Fruit fly (Drosophila melanogaster): Measurements from ENCODE around the gene Wdr24.

Wdr24 gene

DNA sequence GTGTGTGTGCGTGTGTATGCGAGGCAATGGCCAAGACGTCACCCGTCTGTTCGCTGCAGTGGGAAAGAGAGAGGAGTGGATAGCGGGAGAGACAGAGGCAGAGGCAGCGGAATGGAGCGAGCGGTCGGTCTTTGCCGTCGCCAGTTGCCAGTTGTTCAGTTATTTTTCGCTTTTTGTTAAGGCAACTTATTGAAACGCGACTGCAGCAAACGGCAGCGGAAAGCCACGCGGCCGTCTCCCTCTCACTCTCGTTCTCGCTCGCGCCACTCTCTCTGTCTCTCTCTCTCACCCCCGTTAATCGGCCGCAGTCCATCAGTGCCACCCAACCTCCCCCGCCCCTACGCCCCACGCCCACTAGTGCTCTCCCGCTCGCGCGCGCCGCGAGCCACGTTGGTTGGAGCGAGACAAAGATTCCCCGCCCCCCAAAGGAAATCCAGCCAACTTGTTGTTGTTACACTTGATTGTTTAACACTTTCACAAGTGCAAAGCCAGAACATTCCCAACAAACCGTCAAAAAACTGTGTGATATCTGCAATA is 28.0 kb upstream of the Wdr24 start (continued):
- TF ChIP-seq ham (GFP tag; IDR thresholded peaks at IDR 0.05) (peak; percentile 41; the same call in 1 of the 2 replicates), grn (GFP tag; optimal IDR thresholded peaks at IDR 0.05) (peak; percentile 82), Dll (GFP tag; IDR thresholded peaks at IDR 0.05; ENCODE audit: partially characterized antibody) (peak; percentile 40; the same call in 2 of the 4 replicates), yki (optimal IDR thresholded peaks at IDR 0.05) (peak; percentile 83), B-H2 (GFP tag; optimal IDR thresholded peaks at IDR 0.05) (peak; percentile 11), CTCF (GFP tag; optimal IDR thresholded peaks at IDR 0.05) (no peak), twi (tag; optimal IDR thresholded peaks at IDR 0.05) (no peak), CG4820 (GFP tag; optimal IDR thresholded peaks at IDR 0.05) (no peak), HmgD (GFP tag; optimal IDR thresholded peaks at IDR 0.05) (peak; percentile 46), Awh (GFP tag; IDR thresholded peaks at IDR 0.05) (no peak), pzg (GFP tag; optimal IDR thresholded peaks at IDR 0.05) (peak; percentile 11), usp (GFP tag; optimal IDR thresholded peaks at IDR 0.05) (no peak), Bgb (GFP tag; IDR thresholded peaks at IDR 0.05; ENCODE audit: partially characterized antibody) (peak; percentile 72), CG14014 (GFP tag; IDR thresholded peaks at IDR 0.05) (peak; percentile 5; the same call in 1 of the 2 replicates), unc-4 (GFP tag; IDR thresholded peaks at IDR 0.05; ENCODE audit: partially characterized antibody) (peak; percentile 34; the same call in 1 of the 2 replicates), CG18476 (GFP tag; optimal IDR thresholded peaks at IDR 0.05) (no peak), btn (GFP tag; optimal IDR thresholded peaks at IDR 0.05) (no peak), ems (GFP tag; optimal IDR thresholded peaks at IDR 0.05) (no peak), CG12071 (GFP tag; optimal IDR thresholded peaks at IDR 0.05) (peak; percentile 40), Ptx1 (GFP tag; IDR thresholded peaks at IDR 0.05) (peak; percentile 16; the same call in 1 of the 2 replicates), CG6254 (GFP tag; optimal IDR thresholded peaks at IDR 0.05) (peak; percentile 23), CG3995 (GFP tag; optimal IDR thresholded peaks at IDR 0.05) (no peak), tgo (GFP tag; IDR thresholded peaks at IDR 0.05) (no peak), bab2 (GFP tag; optimal IDR thresholded peaks at IDR 0.05) (no peak), crc (GFP tag; optimal IDR thresholded peaks at IDR 0.05) (no peak), Hr51 (GFP tag; optimal IDR thresholded peaks at IDR 0.05) (peak in 1 of 2 experiments; percentile 11), CG11504 (tag; optimal IDR thresholded peaks at IDR 0.05) (no peak), CG4854 (GFP tag; optimal IDR thresholded peaks at IDR 0.05) (no peak), ATbp (GFP tag; optimal IDR thresholded peaks at IDR 0.05) (peak; percentile 10), CG1603 (tag; optimal IDR thresholded peaks at IDR 0.05) (peak; percentile 22), odd (GFP tag; optimal IDR thresholded peaks at IDR 0.05) (peak; percentile 14), CG14441 (GFP tag; IDR thresholded peaks at IDR 0.05) (peak; percentile 48), seq (GFP tag; IDR thresholded peaks at IDR 0.05) (peak; percentile 77), CG8290 (GFP tag; optimal IDR thresholded peaks at IDR 0.05) (no peak), CG8290 (tag; optimal IDR thresholded peaks at IDR 0.05) (peak in 1 of 2 experiments; percentile 80), Trl (optimal IDR thresholded peaks at IDR 0.05) (peak; percentile 86 to 92), Trl (GFP tag; optimal IDR thresholded peaks at IDR 0.05) (peak; percentile 34), CG10543 (GFP tag; optimal IDR thresholded peaks at IDR 0.05) (peak; percentile 87), CG3065 (GFP tag; optimal IDR thresholded peaks at IDR 0.05) (peak; percentile 98), Taf1 (GFP tag; IDR thresholded peaks at IDR 0.05) (peak; percentile 22; the same call in 1 of the 2 replicates), abd-A (tag; optimal IDR thresholded peaks at IDR 0.05) (peak; percentile 94), gfzf (GFP tag; optimal IDR thresholded peaks at IDR 0.05) (no peak), crol (GFP tag; IDR thresholded peaks at IDR 0.05) (peak; percentile 99), z (GFP tag; IDR thresholded peaks at IDR 0.05) (peak; percentile 93), nom (GFP tag; optimal IDR thresholded peaks at IDR 0.05) (peak; percentile 75), prd (optimal IDR thresholded peaks at IDR 0.05) (no peak), prd (GFP tag; IDR thresholded peaks at IDR 0.05) (no peak), CG18599 (GFP tag; optimal IDR thresholded peaks at IDR 0.05) (peak; percentile 69), CG6854 (GFP tag; optimal IDR thresholded peaks at IDR 0.05) (no peak), CG13123 (GFP tag; optimal IDR thresholded peaks at IDR 0.05) (no peak), Hey (tag; optimal IDR thresholded peaks at IDR 0.05) (peak; percentile 51), Kr (GFP tag; optimal IDR thresholded peaks at IDR 0.05) (no peak)
